Fruit fly (Drosophila melanogaster): ENCODE measurements around the gene CG42780.

The CG42780 gene

dm6 chrX:7290811-7291515 lies 41.0 kb downstream of the CG42780 start, which contains the start of gene unc-119 (continued):
- TF ChIP-seq CG17186 (GFP tag; optimal IDR thresholded peaks at IDR 0.05) (peak; percentile 82), CG13894 (tag; optimal IDR thresholded peaks at IDR 0.05) (peak; percentile 55), CG16813 (GFP tag; IDR thresholded peaks at IDR 0.05; ENCODE audit: partially characterized antibody) (peak; percentile 71), Optix (GFP tag; IDR thresholded peaks at IDR 0.05) (no peak), CG33213 (GFP tag; optimal IDR thresholded peaks at IDR 0.05) (peak; percentile 53), CG8478 (optimal IDR thresholded peaks at IDR 0.05) (no peak), Doc3 (GFP tag; IDR thresholded peaks at IDR 0.05; ENCODE audit: partially characterized antibody) (peak; percentile 55; the same call in 2 of the 3 replicates), CG34224 (GFP tag; IDR thresholded peaks at IDR 0.05; ENCODE audit: partially characterized antibody) (peak; percentile 60), mld (GFP tag; IDR thresholded peaks at IDR 0.05; ENCODE audit: partially characterized antibody) (peak; percentile 49; the same call in 1 of the 3 replicates), CG1603 (tag; optimal IDR thresholded peaks at IDR 0.05) (peak; percentile 96), zen (tag; optimal IDR thresholded peaks at IDR 0.05) (peak; percentile 37), HmgZ (tag; optimal IDR thresholded peaks at IDR 0.05) (peak; percentile 0), nmo (GFP tag; optimal IDR thresholded peaks at IDR 0.05) (peak; percentile 42), Pdp1 (GFP tag; optimal IDR thresholded peaks at IDR 0.05) (peak in 1 of 2 experiments; percentile 80), CG6175 (GFP tag; IDR thresholded peaks at IDR 0.05) (no peak), CG7928 (GFP tag; optimal IDR thresholded peaks at IDR 0.05) (no peak), Nf-YC (tag; optimal IDR thresholded peaks at IDR 0.05) (peak; percentile 21), CG7839 (tag; optimal IDR thresholded peaks at IDR 0.05) (no peak), Myb (GFP tag; optimal IDR thresholded peaks at IDR 0.05) (peak; percentile 37), CHES-1-like (GFP tag; optimal IDR thresholded peaks at IDR 0.05) (peak; percentile 14), org-1 (GFP tag; optimal IDR thresholded peaks at IDR 0.05) (no peak), tna (GFP tag; IDR thresholded peaks at IDR 0.05; ENCODE audit: partially characterized antibody) (peak; percentile 49; the same call in 1 of the 2 replicates), cg (GFP tag; optimal IDR thresholded peaks at IDR 0.05) (peak; percentile 74), CG2116 (GFP tag; optimal IDR thresholded peaks at IDR 0.05) (peak; percentile 79), slp2 (GFP tag; optimal IDR thresholded peaks at IDR 0.05) (no peak), CG15601 (tag; optimal IDR thresholded peaks at IDR 0.05) (peak; percentile 38), CG9797 (GFP tag; optimal IDR thresholded peaks at IDR 0.05) (peak; percentile 87), Dp (GFP tag; optimal IDR thresholded peaks at IDR 0.05) (peak; percentile 93), Aef1 (GFP tag; IDR thresholded peaks at IDR 0.05) (no peak), Lhr (GFP tag; optimal IDR thresholded peaks at IDR 0.05) (peak; percentile 61), CG1647 (GFP tag; optimal IDR thresholded peaks at IDR 0.05) (no peak), pho (GFP tag; optimal IDR thresholded peaks at IDR 0.05) (peak; percentile 10), CG3847 (GFP tag; IDR thresholded peaks at IDR 0.05) (peak; percentile 86), dysf (GFP tag; IDR thresholded peaks at IDR 0.05) (no peak), Nf-YB (GFP tag; optimal IDR thresholded peaks at IDR 0.05) (peak; percentile 18), HLH4C (GFP tag; IDR thresholded peaks at IDR 0.05; ENCODE audit: partially characterized antibody) (peak; percentile 63; the same call in 2 of the 3 replicates), ewg (GFP tag; optimal IDR thresholded peaks at IDR 0.05) (peak; percentile 6), unc-4 (GFP tag; IDR thresholded peaks at IDR 0.05; ENCODE audit: partially characterized antibody) (peak; percentile 72), oc (tag; optimal IDR thresholded peaks at IDR 0.05) (peak; percentile 9), CG8290 (GFP tag; optimal IDR thresholded peaks at IDR 0.05) (peak; percentile 23), CG8290 (tag; optimal IDR thresholded peaks at IDR 0.05) (peak in 1 of 2 experiments; percentile 70), vnd (GFP tag; IDR thresholded peaks at IDR 0.05; ENCODE audit: partially characterized antibody) (peak; percentile 39; the same call in 2 of the 3 replicates), CG11398 (GFP tag; optimal IDR thresholded peaks at IDR 0.05) (no peak), pnt (GFP tag; optimal IDR thresholded peaks at IDR 0.05) (no peak), CG14860 (GFP tag; IDR thresholded peaks at IDR 0.05; ENCODE audit: partially characterized antibody) (0 out of 3 replicates have a peak, but pooled peaks have one; percentile 36), pzg (GFP tag; optimal IDR thresholded peaks at IDR 0.05) (peak; percentile 93), CG10267 (tag; optimal IDR thresholded peaks at IDR 0.05) (peak; percentile 34)
